Worm (Caenorhabditis elegans): ENCODE measurements around the gene set-12.

ce11 chrX:7773714-7774318 lies 37.7 kb upstream of the set-12 start:
- TF ChIP-seq nhr-12 (tag; optimal IDR thresholded peaks at IDR 0.05) (no peak), mab-5 (tag; optimal IDR thresholded peaks at IDR 0.05) (no peak), nhr-237 (tag; optimal IDR thresholded peaks at IDR 0.05) (no peak), unc-62 (GFP tag; optimal IDR thresholded peaks at IDR 0.05) (no peak), unc-120 (tag; optimal IDR thresholded peaks at IDR 0.05; ENCODE audit: poor library complexity, severe bottlenecking) (no peak), elt-3 (tag; optimal IDR thresholded peaks at IDR 0.05) (no peak), unc-39 (tag; optimal IDR thresholded peaks at IDR 0.05) (no peak), pha-4 (tag; optimal IDR thresholded peaks at IDR 0.05) (no peak)

Data from whole organism, mixed stage, embryonic.